Worm (Caenorhabditis elegans): ENCODE results near the gene C49F8.3.
"Not testable (repeated sequence)": the region's sequence is repeated elsewhere in the genome, so short reads cannot be mapped to it uniquely, and the experiment has no call there.

- not testable (repeated sequence) for TF ChIP-seq dve-1, rnt-1, nhr-232, pha-4, ets-4 (tag; optimal IDR thresholded peaks at IDR 0.05)
These were observed 44.0 kb upstream of the C49F8.3 start, which contains the start of gene C29F7.10 for ce11 chrX:13431388-13431787.
